Worm (Caenorhabditis elegans) whole organism, L1 larva: ENCODE data around the gene EGAP2.2.

Experiments
- C04F5.9 ChIP-seq: sonication (generic microtip); optimal IDR thresholded peaks from 2 replicates; lab custom pipeline; 2016; ENCODE audit warnings: missing genetic modification characterization, missing compliant biosample characterization
- F16B12.6 ChIP-seq: fragments of 150-350 bp; optimal IDR thresholded peaks from 2 replicates; lab custom pipeline; 2014; ENCODE audit warnings: missing biosample characterization, missing genetic modification characterization
- alr-1 ChIP-seq: fragments of 200-800 bp; sonication (Bioruptor generic); optimal IDR thresholded peaks from 2 replicates; lab custom pipeline; 2018; ENCODE audit warnings: borderline replicate concordance, mild to moderate bottlenecking, missing genetic modification characterization, missing compliant biosample characterization
- ama-1 ChIP-seq: fragments of 150-350 bp; optimal IDR thresholded peaks from 2 replicates; lab custom pipeline; 2014
- ceh-63 ChIP-seq: fragments of 200-800 bp; sonication (Bioruptor generic); optimal IDR thresholded peaks from 2 replicates; lab custom pipeline; 2018; ENCODE audit warnings: mild to moderate bottlenecking, missing genetic modification characterization, missing compliant biosample characterization
- ceh-8 ChIP-seq: fragments of 200-800 bp; sonication (Bioruptor generic); optimal IDR thresholded peaks from 2 replicates; lab custom pipeline; 2018; ENCODE audit warnings: mild to moderate bottlenecking, missing genetic modification characterization, moderate library complexity, missing compliant biosample characterization
- ceh-88 ChIP-seq: fragments of 200-800 bp; sonication (Bioruptor generic); IDR thresholded peaks from 2 replicates; pipeline ENCODE4 v1.3.6; 2022; ENCODE audit warnings: missing genetic modification characterization, missing compliant biosample characterization
- ces-1 ChIP-seq: fragments of 150-350 bp; optimal IDR thresholded peaks from 2 replicates; lab custom pipeline; 2014; ENCODE audit warnings: missing biosample characterization, missing genetic modification reagents, missing genetic modification characterization
- dsc-1 ChIP-seq: sonication (generic microtip); optimal IDR thresholded peaks from 2 replicates; lab custom pipeline; 2016; ENCODE audit warnings: mild to moderate bottlenecking, missing genetic modification characterization, missing compliant biosample characterization
- efl-1 ChIP-seq, 4 experiments: fragments of 150-350 bp; optimal IDR thresholded peaks in 3 of 4; peaks in 1 of 4; 1 replicate in 1 of 4; 2 replicates in 3 of 4; lab custom pipeline; 2014; ENCODE audit warnings: missing biosample characterization in 2 of 4, missing genetic modification characterization in 2 of 4, missing genetic modification reagents in 2 of 4
- efl-3 ChIP-seq: fragments of 200-800 bp; sonication (Bioruptor generic); optimal IDR thresholded peaks from 2 replicates; lab custom pipeline; 2018; ENCODE audit warnings: mild to moderate bottlenecking, missing genetic modification characterization, missing compliant biosample characterization
- egl-27 ChIP-seq, 2 experiments: fragments of 150-350 bp in 1 of 2; sonication (generic microtip); optimal IDR thresholded peaks; 3 replicates each; lab custom pipeline; 2017 to 2018; ENCODE audit warnings: missing biosample characterization in 2 of 2, missing genetic modification characterization in 2 of 2, missing genetic modification reagents in 2 of 2
- ets-5 ChIP-seq: fragments of 200-800 bp; sonication (Bioruptor generic); IDR thresholded peaks from 2 replicates; pipeline ENCODE4 v1.3.6; 2022; ENCODE audit warnings: missing genetic modification characterization, missing compliant biosample characterization
- fkh-10 ChIP-seq: sonication (generic microtip); optimal IDR thresholded peaks from 2 replicates; lab custom pipeline; 2017; ENCODE audit warnings: missing biosample characterization, missing genetic modification reagents, missing genetic modification characterization
- fkh-4 ChIP-seq: sonication (generic microtip); optimal IDR thresholded peaks from 2 replicates; lab custom pipeline; 2016; ENCODE audit warnings: missing compliant biosample characterization, missing genetic modification characterization, borderline replicate concordance
- fkh-8 ChIP-seq: sonication (generic microtip); optimal IDR thresholded peaks from 2 replicates; lab custom pipeline; 2016; ENCODE audit warnings: mild to moderate bottlenecking, missing genetic modification characterization, missing compliant biosample characterization
- hpl-2 ChIP-seq: fragments of 150-350 bp; optimal IDR thresholded peaks from 2 replicates; lab custom pipeline; 2014; ENCODE audit warnings: missing biosample characterization, missing genetic modification reagents, missing genetic modification characterization
- irx-1 ChIP-seq: sonication (generic microtip); optimal IDR thresholded peaks from 2 replicates; lab custom pipeline; 2016; ENCODE audit warnings: missing genetic modification characterization, missing compliant biosample characterization
- lin-14 ChIP-seq: fragments of 200-800 bp; sonication (Bioruptor generic); optimal IDR thresholded peaks from 2 replicates; lab custom pipeline; 2018; ENCODE audit warnings: mild to moderate bottlenecking, missing genetic modification characterization, moderate library complexity, missing compliant biosample characterization
- lin-35 ChIP-seq, 2 experiments: fragments of 150-350 bp; optimal IDR thresholded peaks; 2 replicates each; lab custom pipeline; 2014; ENCODE audit warnings: missing biosample characterization in 2 of 2, missing genetic modification characterization in 2 of 2, missing genetic modification reagents in 2 of 2
- lir-3 ChIP-seq: sonication (generic microtip); optimal IDR thresholded peaks from 2 replicates; lab custom pipeline; 2016; ENCODE audit warnings: mild to moderate bottlenecking, missing genetic modification characterization, moderate library complexity, missing compliant biosample characterization; ENCODE audit not compliant: poor library complexity
- lsy-2 ChIP-seq, 2 experiments: fragments of 150-350 bp; optimal IDR thresholded peaks; 2 replicates each; lab custom pipeline; 2014; ENCODE audit warnings: missing biosample characterization in 2 of 2, missing genetic modification characterization in 2 of 2
- mab-9 ChIP-seq: fragments of 200-800 bp; sonication (Bioruptor generic); IDR thresholded peaks from 2 replicates; pipeline ENCODE4 v1.3.6; 2022; ENCODE audit warnings: missing genetic modification reagents, missing genetic modification characterization, missing compliant biosample characterization
- mep-1 ChIP-seq: fragments of 150-350 bp; optimal IDR thresholded peaks from 2 replicates; lab custom pipeline; 2014; ENCODE audit warnings: missing biosample characterization, missing genetic modification characterization
- nhr-12 ChIP-seq: sonication (generic microtip); optimal IDR thresholded peaks from 2 replicates; lab custom pipeline; 2017; ENCODE audit warnings: missing biosample characterization, missing genetic modification characterization
- nhr-19 ChIP-seq: fragments of 200-800 bp; sonication (Bioruptor generic); conservative IDR thresholded peaks from 2 replicates; pipeline ENCODE4 v1.3.6; 2022; ENCODE audit warnings: missing genetic modification characterization, missing compliant biosample characterization
- nhr-20 ChIP-seq: sonication (generic microtip); optimal IDR thresholded peaks from 2 replicates; lab custom pipeline; 2016; ENCODE audit warnings: mild to moderate bottlenecking, missing genetic modification characterization, missing compliant biosample characterization
- nhr-237 ChIP-seq: fragments of 150-350 bp; optimal IDR thresholded peaks from 2 replicates; lab custom pipeline; 2014; ENCODE audit warnings: missing biosample characterization, missing genetic modification characterization
- nhr-28 ChIP-seq: fragments of 150-350 bp; optimal IDR thresholded peaks from 2 replicates; lab custom pipeline; 2014; ENCODE audit warnings: missing biosample characterization, missing genetic modification characterization
- nhr-71 ChIP-seq: sonication (generic microtip); optimal IDR thresholded peaks from 2 replicates; lab custom pipeline; 2016; ENCODE audit warnings: mild to moderate bottlenecking, missing genetic modification characterization, moderate library complexity, missing compliant biosample characterization
- nhr-76 ChIP-seq: sonication (generic microtip); optimal IDR thresholded peaks from 2 replicates; lab custom pipeline; 2017; ENCODE audit warnings: missing biosample characterization, missing genetic modification characterization
- nhr-77 ChIP-seq: fragments of 150-350 bp; optimal IDR thresholded peaks from 2 replicates; lab custom pipeline; 2014; ENCODE audit warnings: missing biosample characterization, missing genetic modification characterization
- nhr-90 ChIP-seq: sonication (generic microtip); optimal IDR thresholded peaks from 2 replicates; lab custom pipeline; 2016; ENCODE audit warnings: mild to moderate bottlenecking, missing genetic modification characterization, missing compliant biosample characterization; ENCODE audit not compliant: poor library complexity
- pag-3 ChIP-seq: sonication (generic microtip); optimal IDR thresholded peaks from 2 replicates; lab custom pipeline; 2017; ENCODE audit warnings: missing genetic modification characterization, mild to moderate bottlenecking, missing compliant biosample characterization, antibody characterized with exemption, borderline replicate concordance; ENCODE audit not compliant: insufficient read depth
- pqm-1 ChIP-seq: sonication (generic microtip); optimal IDR thresholded peaks from 3 replicates; lab custom pipeline; 2017; ENCODE audit warnings: missing biosample characterization, missing genetic modification characterization
- rnt-1 ChIP-seq: sonication (generic microtip); optimal IDR thresholded peaks from 2 replicates; lab custom pipeline; 2016; ENCODE audit warnings: mild to moderate bottlenecking, missing genetic modification characterization, moderate library complexity, missing compliant biosample characterization
- skn-1 ChIP-seq: fragments of 150-350 bp; optimal IDR thresholded peaks from 2 replicates; lab custom pipeline; 2014; ENCODE audit warnings: missing biosample characterization, missing genetic modification characterization
- snpc-4 ChIP-seq: fragments of 150-350 bp; optimal IDR thresholded peaks from 2 replicates; lab custom pipeline; 2014; ENCODE audit warnings: missing biosample characterization, missing genetic modification characterization
- snu-23 ChIP-seq: sonication (generic microtip); optimal IDR thresholded peaks from 2 replicates; lab custom pipeline; 2016; ENCODE audit warnings: missing genetic modification characterization, missing compliant biosample characterization
- sox-4 ChIP-seq: sonication (generic microtip); optimal IDR thresholded peaks from 2 replicates; lab custom pipeline; 2016; ENCODE audit warnings: missing genetic modification characterization, missing compliant biosample characterization
- sup-37 ChIP-seq: fragments of 200-800 bp; sonication (Bioruptor generic); optimal IDR thresholded peaks from 2 replicates; lab custom pipeline; 2018; ENCODE audit warnings: mild to moderate bottlenecking, missing genetic modification characterization, missing compliant biosample characterization
- unc-130 ChIP-seq: fragments of 150-350 bp; optimal IDR thresholded peaks from 2 replicates; lab custom pipeline; 2017; ENCODE audit warnings: missing biosample characterization, missing genetic modification characterization, inconsistent platforms
- vab-15 ChIP-seq: sonication (generic microtip); optimal IDR thresholded peaks from 2 replicates; lab custom pipeline; 2017; ENCODE audit warnings: missing genotype, mild to moderate bottlenecking, missing genetic modification characterization, missing compliant biosample characterization
- ztf-11 ChIP-seq, 2 experiments: sonication (generic microtip); optimal IDR thresholded peaks; 2 replicates each; lab custom pipeline; 2016 to 2017; ENCODE audit warnings: missing genetic modification characterization in 2 of 2, missing biosample characterization in 1 of 2, missing compliant biosample characterization in 1 of 2

EGAP2.2 gene

ce11 chrII:5222830-5223229, 6.9 kb upstream of the EGAP2.2 start:
- TF ChIP-seq lin-14 (GFP tag; lab: Kevin White, UChicago) (peak; percentile 5), dsc-1 (tag; lab: Kevin White, UChicago) (peak; percentile 32), nhr-237 (tag; lab: Kevin White, UChicago) (no peak), ceh-63 (GFP tag; lab: Kevin White, UChicago) (no peak), sox-4 (no peak), lsy-2 (tag; optimal IDR thresholded peaks at IDR 0.05; lab: Kevin White, UChicago) (peak in 1 of 2 experiments; percentile 1), rnt-1 (tag; lab: Kevin White, UChicago) (peak; percentile 72), mep-1 (tag; lab: Kevin White, UChicago) (no peak), nhr-71 (peak; percentile 41), snu-23 (GFP tag; lab: Kevin White, UChicago) (peak; percentile 1)

- TF ChIP-seq lin-35 (GFP tag; optimal IDR thresholded peaks at IDR 0.05; lab: Kevin White, UChicago) (peak in 1 of 2 experiments; percentile 2), nhr-77 (tag; lab: Kevin White, UChicago) (no peak), F16B12.6 (peak; percentile 68)
- TF ChIP-seq, all 84 proteins: peak for 2
These were observed 4.4 kb upstream of the EGAP2.2 start, which contains the start of gene dsh-1 for ce11 chrII:5225284-5225683. dsh-1 (minus strand) TSS chrII:5225384.

DNA sequence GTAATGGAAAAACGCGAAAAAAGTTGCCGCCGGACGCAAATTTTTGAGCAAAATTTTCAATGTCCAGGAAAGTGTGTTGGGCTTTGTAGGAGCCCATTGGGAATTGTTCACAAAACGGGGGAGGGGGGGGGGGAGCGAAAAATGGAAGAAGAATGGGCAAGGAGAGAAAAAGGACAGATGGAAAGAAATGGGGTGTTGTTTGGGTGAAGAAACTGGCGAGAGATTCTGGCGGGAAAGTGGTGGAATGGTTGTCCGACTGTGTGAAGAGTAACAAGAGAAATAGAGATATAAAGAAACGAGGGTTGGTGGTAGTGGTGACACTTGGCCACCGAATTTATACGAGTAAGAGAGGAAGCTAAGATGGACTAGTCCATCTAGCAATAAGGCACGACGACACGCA, 3.4 kb upstream of the EGAP2.2 start:
- no peak for TF ChIP-seq lsy-2 (tag; optimal IDR thresholded peaks at IDR 0.05; lab: Kevin White, UChicago)
- TF ChIP-seq efl-1 (optimal IDR thresholded peaks at IDR 0.05; lab: Kevin White, UChicago), result peak in 1 of 2 experiments; percentile 21
- TF ChIP-seq efl-1 (GFP tag; optimal IDR thresholded peaks at IDR 0.05 in 1 of 2; lab: Kevin White, UChicago), result no peak
- TF ChIP-seq lir-3 (tag; lab: Kevin White, UChicago), result no peak
- TF ChIP-seq rnt-1 (tag; lab: Kevin White, UChicago), result peak; percentile 13
- no peak for TF ChIP-seq fkh-10 (GFP tag; lab: Kevin White, UChicago)
- TF ChIP-seq fkh-4 (tag; lab: Kevin White, UChicago), result no peak
- no peak for TF ChIP-seq sup-37
- no peak for TF ChIP-seq ces-1
- TF ChIP-seq pqm-1 (tag; lab: Kevin White, UChicago), result no peak
- TF ChIP-seq lin-14 (GFP tag; lab: Kevin White, UChicago), result peak; percentile 66
- no peak for TF ChIP-seq ets-5 (GFP tag; lab: Robert Waterston, UW)
- no peak for TF ChIP-seq F16B12.6
- no peak for TF ChIP-seq dsc-1 (tag; lab: Kevin White, UChicago)
- TF ChIP-seq skn-1 (tag; lab: Kevin White, UChicago), result no peak
- no peak for TF ChIP-seq snpc-4 (tag; lab: Kevin White, UChicago)
- no peak for TF ChIP-seq mab-9 (GFP tag; lab: Robert Waterston, UW)
- no peak for TF ChIP-seq hpl-2 (GFP tag; lab: Kevin White, UChicago)
- TF ChIP-seq sox-4, result no peak
- TF ChIP-seq unc-130, result no peak
- TF ChIP-seq, all 84 proteins: peak for 3

DNA sequence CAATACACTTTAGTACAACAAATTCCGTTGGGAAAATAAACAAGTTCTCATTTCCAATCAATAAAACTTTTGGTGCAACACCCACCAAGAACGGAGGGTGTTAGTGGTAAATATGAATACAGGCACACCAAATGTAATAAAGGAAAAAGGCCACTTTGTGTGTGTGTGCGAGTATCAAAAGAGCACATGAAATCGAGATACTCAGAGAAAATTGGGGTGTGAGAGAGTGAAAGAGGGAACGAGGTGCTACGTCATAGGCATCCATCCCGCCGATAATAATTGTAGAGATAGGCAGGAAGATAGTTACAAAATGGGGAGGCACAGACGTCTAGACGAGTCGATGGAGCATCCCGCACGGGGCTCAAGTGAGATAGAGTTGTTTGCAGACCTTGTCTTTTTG, 1.9 kb upstream of the EGAP2.2 start:
- no peak for TF ChIP-seq nhr-76
- TF ChIP-seq skn-1 (tag; lab: Kevin White, UChicago), result no peak
- no peak for TF ChIP-seq nhr-28 (tag; lab: Kevin White, UChicago)
- no peak for TF ChIP-seq ama-1 (lab: Kevin White, UChicago)
- TF ChIP-seq nhr-19 (GFP tag; lab: Robert Waterston, UW), result no peak
- TF ChIP-seq snpc-4 (tag; lab: Kevin White, UChicago), result no peak
- TF ChIP-seq nhr-90 (tag; lab: Kevin White, UChicago), result peak; percentile 7
- TF ChIP-seq rnt-1 (tag; lab: Kevin White, UChicago), result peak; percentile 40
- TF ChIP-seq egl-27 (tag; optimal IDR thresholded peaks at IDR 0.05; lab: Kevin White, UChicago), result no peak
- TF ChIP-seq nhr-77 (tag; lab: Kevin White, UChicago), result peak; percentile 6
- no peak for TF ChIP-seq fkh-10 (GFP tag; lab: Kevin White, UChicago)
- TF ChIP-seq ceh-88, result no peak
- TF ChIP-seq nhr-20, result peak; percentile 40
- TF ChIP-seq pag-3, result no peak
- TF ChIP-seq fkh-4 (tag; lab: Kevin White, UChicago), result no peak
- TF ChIP-seq nhr-71, result peak; percentile 53
- TF ChIP-seq irx-1 (tag; lab: Kevin White, UChicago), result no peak
- TF ChIP-seq vab-15 (tag; lab: Kevin White, UChicago), result no peak
- no peak for TF ChIP-seq nhr-12 (tag; lab: Kevin White, UChicago)
- no peak for TF ChIP-seq efl-3 (GFP tag; lab: Kevin White, UChicago)
- no peak for TF ChIP-seq ztf-11 (tag; optimal IDR thresholded peaks at IDR 0.05; lab: Kevin White, UChicago)
- TF ChIP-seq alr-1 (tag; lab: Kevin White, UChicago), result no peak
- TF ChIP-seq ets-5 (GFP tag; lab: Robert Waterston, UW), result no peak
- no peak for TF ChIP-seq C04F5.9 (tag; lab: Kevin White, UChicago)
- TF ChIP-seq snu-23 (GFP tag; lab: Kevin White, UChicago), result peak; percentile 42
- no peak for TF ChIP-seq fkh-8 (tag; lab: Kevin White, UChicago)
- no peak for TF ChIP-seq lir-3 (tag; lab: Kevin White, UChicago)
- TF ChIP-seq ceh-8, result no peak
- TF ChIP-seq lin-35 (GFP tag; optimal IDR thresholded peaks at IDR 0.05; lab: Kevin White, UChicago), result peak in 1 of 2 experiments; percentile 36
